Worm (Caenorhabditis elegans): ENCODE data around the gene irld-18.

DNA sequence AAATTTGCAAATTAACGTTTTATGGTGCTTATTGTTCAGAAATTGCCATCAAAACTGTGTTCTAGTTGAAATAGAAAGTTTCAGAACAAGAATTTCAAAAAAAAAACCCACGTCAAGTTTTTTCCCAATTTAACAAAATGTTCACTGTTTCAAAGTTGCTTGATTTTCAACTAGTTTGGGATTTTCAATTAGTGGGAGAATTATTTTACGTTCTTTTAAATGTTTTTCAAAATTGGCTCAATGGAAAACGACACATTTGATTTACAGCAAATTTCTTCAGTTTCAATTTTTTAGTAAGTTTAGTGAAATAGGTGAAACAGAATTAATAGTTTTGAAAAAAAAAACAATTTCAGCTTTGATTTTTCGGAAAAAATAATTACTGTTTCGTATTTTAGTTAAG, 27.8 kb upstream of the irld-18 start:
- TF ChIP-seq nhr-12 (tag; optimal IDR thresholded peaks at IDR 0.05): no peak
- TF ChIP-seq fos-1 (tag; optimal IDR thresholded peaks at IDR 0.05): no peak
- no peak for TF ChIP-seq mdl-1 (tag; optimal IDR thresholded peaks at IDR 0.05)
- no peak for TF ChIP-seq aha-1 (tag; optimal IDR thresholded peaks at IDR 0.05)
- TF ChIP-seq pag-3 (tag; optimal IDR thresholded peaks at IDR 0.05; ENCODE audit: borderline replicate concordance, insufficient read depth): no peak
- no peak for TF ChIP-seq ztf-4 (tag; optimal IDR thresholded peaks at IDR 0.05)
- no peak for TF ChIP-seq isw-1 (GFP tag; IDR thresholded peaks at IDR 0.05)
